Worm (Caenorhabditis elegans): ENCODE results near the gene mdt-29.

DNA sequence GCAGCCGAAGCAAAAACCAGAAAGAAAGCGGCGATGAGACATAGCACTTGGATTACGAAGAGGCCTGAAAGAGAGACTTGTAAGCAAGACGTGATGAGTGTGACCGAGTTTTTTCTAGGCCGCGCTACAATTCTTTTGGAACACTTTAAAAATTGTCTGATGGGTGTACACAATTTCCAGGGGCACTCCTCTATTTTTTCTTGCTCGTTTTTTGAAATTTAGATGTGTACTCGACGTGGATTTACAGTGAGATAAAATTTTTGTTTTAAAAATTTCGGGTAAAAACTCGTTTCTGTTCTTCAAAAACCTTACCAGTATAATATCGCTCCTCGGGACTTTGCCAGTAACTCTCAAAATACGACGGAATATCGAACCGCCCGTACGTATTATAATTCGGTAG lies 43.2 kb upstream of the mdt-29 start:
- TF ChIP-seq Y95B8A.8 (GFP tag; IDR thresholded peaks at IDR 0.05) (no peak), sdz-38 (tag; optimal IDR thresholded peaks at IDR 0.05) (no peak), nhr-27 (tag; optimal IDR thresholded peaks at IDR 0.05) (no peak), hmg-1.2 (GFP tag; IDR thresholded peaks at IDR 0.05) (no peak), F39B2.1 (GFP tag; IDR thresholded peaks at IDR 0.05) (no peak), mes-4 (tag; optimal IDR thresholded peaks at IDR 0.05) (no peak), madf-10 (tag; optimal IDR thresholded peaks at IDR 0.05) (no peak), aptf-2 (GFP tag; conservative IDR thresholded peaks at IDR 0.05) (no peak), Y67H2A.10 (GFP tag; conservative IDR thresholded peaks at IDR 0.05) (no peak), snpc-4 (GFP tag; optimal IDR thresholded peaks at IDR 0.05) (no peak), snpc-4 (tag; optimal IDR thresholded peaks at IDR 0.05) (no peak)
